Worm (Caenorhabditis elegans) whole organism, L3 larva: Measurements from ENCODE around the gene Y45F3A.1.

Experiments used
- ceh-28 ChIP-seq: fragments of 150-350 bp; optimal IDR thresholded peaks from 2 replicates; lab custom pipeline; 2014; ENCODE audit warnings: missing biosample characterization, missing genetic modification reagents, missing genetic modification characterization
- ceh-82 ChIP-seq: fragments of 150-350 bp; optimal IDR thresholded peaks from 2 replicates; lab custom pipeline; 2014; ENCODE audit warnings: missing biosample characterization, missing genetic modification characterization
- egl-27 ChIP-seq: sonication (generic microtip); optimal IDR thresholded peaks from 4 replicates; lab custom pipeline; 2017; ENCODE audit warnings: missing biosample characterization, missing genetic modification reagents, missing genetic modification characterization
- elt-2 ChIP-seq: sonication (generic microtip); optimal IDR thresholded peaks from 2 replicates; lab custom pipeline; 2016; ENCODE audit warnings: missing genetic modification reagents, mild to moderate bottlenecking, missing genetic modification characterization, missing compliant biosample characterization
- eor-1 ChIP-seq, 2 experiments: fragments of 150-350 bp; optimal IDR thresholded peaks; 2 replicates each; lab custom pipeline; 2014 to 2018; ENCODE audit warnings: missing biosample characterization in 2 of 2, missing genetic modification characterization in 2 of 2
- fkh-10 ChIP-seq: sonication (generic microtip); optimal IDR thresholded peaks from 2 replicates; lab custom pipeline; 2017; ENCODE audit warnings: missing biosample characterization, missing genetic modification reagents, missing genetic modification characterization
- jun-1 ChIP-seq: fragments of 150-350 bp; optimal IDR thresholded peaks from 2 replicates; lab custom pipeline; 2014; ENCODE audit warnings: missing biosample characterization, missing genetic modification reagents, missing genetic modification characterization
- lin-39 ChIP-seq: fragments of 150-350 bp; optimal IDR thresholded peaks from 2 replicates; lab custom pipeline; 2018; ENCODE audit warnings: missing biosample characterization, missing genetic modification reagents, missing genetic modification characterization
- lsy-12 ChIP-seq: sonication (generic microtip); optimal IDR thresholded peaks from 2 replicates; lab custom pipeline; 2016; ENCODE audit warnings: mild to moderate bottlenecking, missing genetic modification characterization, missing compliant biosample characterization
- mdl-1 ChIP-seq: fragments of 150-350 bp; optimal IDR thresholded peaks from 2 replicates; lab custom pipeline; 2014; ENCODE audit warnings: missing biosample characterization, missing genetic modification characterization
- nhr-237 ChIP-seq: fragments of 150-350 bp; optimal IDR thresholded peaks from 2 replicates; lab custom pipeline; 2014; ENCODE audit warnings: missing biosample characterization, missing genetic modification characterization
- nhr-25 ChIP-seq: sonication (generic microtip); optimal IDR thresholded peaks from 2 replicates; lab custom pipeline; 2017; ENCODE audit warnings: missing biosample characterization, missing genetic modification characterization
- nhr-43 ChIP-seq: sonication (generic microtip); optimal IDR thresholded peaks from 2 replicates; lab custom pipeline; 2016; ENCODE audit warnings: mild to moderate bottlenecking, missing genetic modification characterization, missing compliant biosample characterization; ENCODE audit not compliant: poor library complexity, severe bottlenecking
- nhr-67 ChIP-seq: fragments of 150-350 bp; optimal IDR thresholded peaks from 2 replicates; lab custom pipeline; 2014; ENCODE audit warnings: missing biosample characterization, missing genetic modification characterization
- nhr-77 ChIP-seq: fragments of 150-350 bp; optimal IDR thresholded peaks from 2 replicates; lab custom pipeline; 2014; ENCODE audit warnings: missing biosample characterization, missing genetic modification characterization
- pha-4 ChIP-seq: fragments of 150-350 bp; optimal IDR thresholded peaks from 2 replicates; lab custom pipeline; 2014; ENCODE audit warnings: missing biosample characterization, missing genetic modification reagents, missing genetic modification characterization
- snpc-4 ChIP-seq: fragments of 150-350 bp; optimal IDR thresholded peaks from 2 replicates; lab custom pipeline; 2014; ENCODE audit warnings: missing biosample characterization, missing genetic modification characterization
- unc-39 ChIP-seq: sonication (generic microtip); optimal IDR thresholded peaks from 4 replicates; lab custom pipeline; 2017; ENCODE audit warnings: missing biosample characterization, missing genetic modification characterization
- unc-62 ChIP-seq: fragments of 150-350 bp; sonication (generic microtip); optimal IDR thresholded peaks from 4 replicates; lab custom pipeline; 2014; ENCODE audit warnings: missing biosample characterization, missing genetic modification reagents, missing genetic modification characterization
- zag-1 ChIP-seq: fragments of 150-350 bp; optimal IDR thresholded peaks from 2 replicates; lab custom pipeline; 2014; ENCODE audit warnings: missing biosample characterization, missing genetic modification characterization
- ztf-11 ChIP-seq: fragments of 150-350 bp; optimal IDR thresholded peaks from 2 replicates; lab custom pipeline; 2014; ENCODE audit warnings: missing biosample characterization, missing genetic modification characterization

The Y45F3A.1 gene

ce11 chrIII:10519615-10520014 is 42.1 kb downstream of the Y45F3A.1 start:
- TF ChIP-seq nhr-67 (tag; lab: Kevin White, UChicago), result no peak
- TF ChIP-seq unc-62 (GFP tag; lab: Kevin White, UChicago), result no peak
- no peak for TF ChIP-seq egl-27 (tag; lab: Kevin White, UChicago)
- no peak for TF ChIP-seq fkh-10 (GFP tag; lab: Kevin White, UChicago)
- no peak for TF ChIP-seq eor-1 (tag; optimal IDR thresholded peaks at IDR 0.05; lab: Kevin White, UChicago)
- no peak for TF ChIP-seq nhr-43 (tag; lab: Kevin White, UChicago)
- TF ChIP-seq snpc-4, result no peak
- no peak for TF ChIP-seq lsy-12
- TF ChIP-seq jun-1 (tag; lab: Kevin White, UChicago), result no peak
- TF ChIP-seq lin-39 (tag; lab: Kevin White, UChicago), result no peak
- no peak for TF ChIP-seq zag-1 (tag; lab: Kevin White, UChicago)

- no peak for TF ChIP-seq ceh-28 (tag; lab: Kevin White, UChicago)
- no peak for TF ChIP-seq mdl-1
- TF ChIP-seq unc-39 (tag; lab: Kevin White, UChicago), result no peak
- TF ChIP-seq elt-2, result no peak
- TF ChIP-seq ztf-11, result no peak
- no peak for TF ChIP-seq ceh-82 (tag; lab: Kevin White, UChicago)
- no peak for TF ChIP-seq nhr-77 (tag; lab: Kevin White, UChicago)
- no peak for TF ChIP-seq nhr-25 (tag; lab: Kevin White, UChicago)
- no peak for TF ChIP-seq nhr-237 (tag; lab: Kevin White, UChicago)
- TF ChIP-seq lsy-12, result no peak
- TF ChIP-seq jun-1 (tag; lab: Kevin White, UChicago), result no peak
These were observed 42.8 kb downstream of the Y45F3A.1 start for ce11 chrIII:10518884-10519283.

- TF ChIP-seq nhr-237 (tag; lab: Kevin White, UChicago) (no peak), fkh-10 (GFP tag; lab: Kevin White, UChicago) (no peak)
These were observed 46.0 kb downstream of the Y45F3A.1 start for ce11 chrIII:10515751-10516150.

- TF ChIP-seq fkh-10 (GFP tag; lab: Kevin White, UChicago) (peak; percentile 90), pha-4 (tag; lab: Kevin White, UChicago) (no peak)
These were observed 49.1 kb downstream of the Y45F3A.1 start for ce11 chrIII:10512570-10512969.
